Fruit fly (Drosophila melanogaster) Kc167 (cell line): ENCODE measurements around the gene mei-38.

Source experiments
- Myc ChIP-seq: fragments of >200 bp; optimal IDR thresholded peaks from 2 replicates; lab custom pipeline; 2017; ENCODE audit warnings: missing external identifiers
- Sin3A ChIP-seq: fragments of >200 bp; optimal IDR thresholded peaks from 2 replicates; lab custom pipeline; 2018; ENCODE audit warnings: missing external identifiers
- h ChIP-seq: fragments of >200 bp; optimal IDR thresholded peaks from 3 replicates; lab custom pipeline; 2018; ENCODE audit warnings: missing external identifiers
- insv ChIP-seq: fragments of >200 bp; optimal IDR thresholded peaks from 3 replicates; lab custom pipeline; 2018; ENCODE audit warnings: missing external identifiers
- psq ChIP-seq: fragments of >200 bp; optimal IDR thresholded peaks from 2 replicates; lab custom pipeline; 2017; ENCODE audit warnings: missing external identifiers
- ttk ChIP-seq: sonication (Bioruptor generic); optimal IDR thresholded peaks from 2 replicates; lab custom pipeline; 2017; ENCODE audit warnings: missing external identifiers

The mei-38 gene

dm6 chrX:1476848-1477247, at the start of gene mei-38, which contains the start of gene Rab27:
Gene mei-38 (plus strand): TSS chrX:1477063.
Gene Rab27 (minus strand): TSS chrX:1476974.
- no peak for TF ChIP-seq psq
- no peak for TF ChIP-seq h (lab: Kevin White, UChicago)
- no peak for TF ChIP-seq ttk
- TF ChIP-seq Myc = no peak
- TF ChIP-seq insv (lab: Kevin White, UChicago) = no peak
- no peak for TF ChIP-seq Sin3A

dm6 chrX:1452130-1452529, 24.7 kb upstream of the mei-38 start, which contains the start of gene Gr2a:
Gene Gr2a (plus strand): TSS chrX:1452430.
- TF ChIP-seq psq (no peak), Sin3A (no peak), Myc (no peak), insv (lab: Kevin White, UChicago) (no peak), h (lab: Kevin White, UChicago) (no peak), ttk (no peak)

- TF ChIP-seq Sin3A (no peak), insv (lab: Kevin White, UChicago) (no peak), h (lab: Kevin White, UChicago) (no peak), ttk (no peak), Myc (no peak), psq (no peak)
Observed at dm6 chrX:1454837-1455236, 22.0 kb upstream of the mei-38 start.

dm6 chrX:1456954-1457353, 19.9 kb upstream of the mei-38 start, which contains the start of gene CG14785:
Gene CG14785 (minus strand): TSS chrX:1457054.
- no peak for TF ChIP-seq ttk
- TF ChIP-seq h (lab: Kevin White, UChicago) = no peak
- no peak for TF ChIP-seq psq
- TF ChIP-seq insv (lab: Kevin White, UChicago) = no peak
- no peak for TF ChIP-seq Myc
- no peak for TF ChIP-seq Sin3A

- TF ChIP-seq h (lab: Kevin White, UChicago) (no peak), psq (no peak), ttk (no peak), Myc (no peak), Sin3A (no peak), insv (lab: Kevin White, UChicago) (no peak)
Observed at dm6 chrX:1460278-1460872, 16.5 kb upstream of the mei-38 start, which contains the start of gene Lrpprc2. Gene Lrpprc2 (minus strand): TSS chrX:1460617.

- TF ChIP-seq Myc (no peak), ttk (no peak), Sin3A (no peak), psq (no peak), insv (lab: Kevin White, UChicago) (no peak), h (lab: Kevin White, UChicago) (no peak)
Observed at dm6 chrX:1461544-1461943, 15.3 kb upstream of the mei-38 start, which contains the start of gene CG14787. Gene CG14787 (minus strand): TSS chrX:1461676.

dm6 chrX:1464033-1464432, 12.8 kb upstream of the mei-38 start, which contains the start of gene Ns3:
Gene Ns3 (minus strand): TSS chrX:1464220.
- TF ChIP-seq Myc = no peak
- no peak for TF ChIP-seq Sin3A
- no peak for TF ChIP-seq h (lab: Kevin White, UChicago)
- no peak for TF ChIP-seq psq
- TF ChIP-seq ttk = no peak
- TF ChIP-seq insv (lab: Kevin White, UChicago) = no peak

- TF ChIP-seq ttk (no peak), Myc (no peak), Sin3A (no peak)
Observed at dm6 chrX:1465707-1466504, 11.0 kb upstream of the mei-38 start, which contains the start of the genes O-fut2 and CG14777. Gene O-fut2 (minus strand): TSS chrX:1465996. Gene CG14777 (plus strand): TSS chrX:1466134.

dm6 chrX:1466505-1467381, 10.1 kb upstream of the mei-38 start:
- TF ChIP-seq insv (lab: Kevin White, UChicago) (no peak), Sin3A (no peak), ttk (no peak), Myc (no peak), h (lab: Kevin White, UChicago) (no peak), psq (no peak)

- TF ChIP-seq psq = no peak
- TF ChIP-seq insv (lab: Kevin White, UChicago) = no peak
Observed at dm6 chrX:1467382-1467592, 9.6 kb upstream of the mei-38 start, which contains the start of gene CG14778. Gene CG14778 (plus strand): TSS chrX:1467493.

- TF ChIP-seq ttk (no peak), psq (no peak), Myc (no peak), h (lab: Kevin White, UChicago) (no peak), Sin3A (no peak), insv (lab: Kevin White, UChicago) (no peak)
Observed at dm6 chrX:1469717-1470116, 7.1 kb upstream of the mei-38 start, which contains the start of gene CG32808. Gene CG32808 (minus strand): TSS chrX:1469817.

- TF ChIP-seq Sin3A (no peak), Myc (no peak), psq (no peak), h (lab: Kevin White, UChicago) (no peak), ttk (no peak), insv (lab: Kevin White, UChicago) (no peak)
Observed at dm6 chrX:1470562-1470961, 6.3 kb upstream of the mei-38 start, which contains the start of gene pck. Gene pck (plus strand): TSS chrX:1470666.

dm6 chrX:1472222-1472621, 4.6 kb upstream of the mei-38 start, which contains the start of gene CG14780:
Gene CG14780 (plus strand): TSS chrX:1472522.
- TF ChIP-seq ttk (no peak), h (lab: Kevin White, UChicago) (no peak), Sin3A (no peak), insv (lab: Kevin White, UChicago) (no peak), Myc (no peak), psq (no peak)
